Worm (Caenorhabditis elegans): ENCODE data around the gene T25D10.1.

ce11 chrII:6401649-6402048 lies 1.6 kb upstream of the T25D10.1 start, which contains the start of gene btb-2:
- no peak for TF ChIP-seq ets-4 (tag; optimal IDR thresholded peaks at IDR 0.05)
- TF ChIP-seq unc-3 (GFP tag; conservative IDR thresholded peaks at IDR 0.05): no peak
- TF ChIP-seq unc-3 (tag; optimal IDR thresholded peaks at IDR 0.05): no peak
- TF ChIP-seq pqm-1 (tag; optimal IDR thresholded peaks at IDR 0.05): no peak
- no peak for TF ChIP-seq elt-2 (tag; optimal IDR thresholded peaks at IDR 0.05)
- no peak for TF ChIP-seq lin-11 (tag; optimal IDR thresholded peaks at IDR 0.05)
- TF ChIP-seq ceh-9 (tag; optimal IDR thresholded peaks at IDR 0.05): no peak
- TF ChIP-seq ceh-18 (tag; optimal IDR thresholded peaks at IDR 0.05): no peak
- no peak for TF ChIP-seq ceh-14 (tag; optimal IDR thresholded peaks at IDR 0.05)
- TF ChIP-seq C38D4.7 (GFP tag; optimal IDR thresholded peaks at IDR 0.05): no peak
- TF ChIP-seq hlh-30 (tag; optimal IDR thresholded peaks at IDR 0.05; ENCODE audit: insufficient read depth): no peak
- TF ChIP-seq ceh-2 (tag; optimal IDR thresholded peaks at IDR 0.05): no peak
- no peak for TF ChIP-seq nhr-11 (tag; optimal IDR thresholded peaks at IDR 0.05)
